Worm (Caenorhabditis elegans) whole organism, L4 larva: ENCODE measurements around the gene mlp-1.

Experiments used
- F37D6.2 ChIP-seq: sonication (generic microtip); optimal IDR thresholded peaks from 2 replicates; lab custom pipeline; 2016; ENCODE audit warnings: mild to moderate bottlenecking, missing genetic modification characterization, missing compliant biosample characterization
- Y48G9A.11 ChIP-seq: fragments of 200-800 bp; sonication (Bioruptor generic); IDR thresholded peaks from 2 replicates; pipeline ENCODE4 v1.3.6; 2022; ENCODE audit warnings: missing genetic modification reagents, missing genetic modification characterization, missing compliant biosample characterization
- ZK337.2 ChIP-seq: fragments of 200-800 bp; sonication (Bioruptor generic); IDR thresholded peaks from 2 replicates; pipeline ENCODE4 v1.3.6; 2022; ENCODE audit warnings: missing genetic modification reagents, missing genetic modification characterization, missing compliant biosample characterization
- ZK546.5 ChIP-seq, 2 experiments: sonication (generic microtip); optimal IDR thresholded peaks; 2 replicates each; lab custom pipeline; 2017; ENCODE audit warnings: missing biosample characterization in 2 of 2, missing genetic modification characterization in 2 of 2
- attf-4 ChIP-seq: sonication (generic microtip); optimal IDR thresholded peaks from 3 replicates; lab custom pipeline; 2017; ENCODE audit warnings: missing biosample characterization, missing genetic modification characterization
- ceh-44 ChIP-seq: fragments of 200-800 bp; sonication (Bioruptor generic); IDR thresholded peaks from 2 replicates; pipeline ENCODE4 v1.3.6; 2022; ENCODE audit warnings: missing genetic modification reagents, missing genetic modification characterization, missing compliant biosample characterization
- ceh-62 ChIP-seq: sonication (generic microtip); optimal IDR thresholded peaks from 2 replicates; lab custom pipeline; 2017; ENCODE audit warnings: missing biosample characterization, missing genetic modification characterization
- ces-1 ChIP-seq: fragments of 150-350 bp; sonication (generic microtip); optimal IDR thresholded peaks from 4 replicates; lab custom pipeline; 2014; ENCODE audit warnings: missing biosample characterization, missing genetic modification reagents, missing genetic modification characterization
- cey-2 ChIP-seq: sonication (generic microtip); optimal IDR thresholded peaks from 3 replicates; lab custom pipeline; 2017; ENCODE audit warnings: missing genetic modification characterization, mild to moderate bottlenecking, missing compliant biosample characterization, antibody characterized with exemption, borderline replicate concordance; ENCODE audit not compliant: insufficient read depth
- ctbp-1 ChIP-seq: fragments of 200-800 bp; sonication (Bioruptor generic); IDR thresholded peaks from 2 replicates; pipeline ENCODE4 v1.3.6; 2022; ENCODE audit warnings: missing genetic modification reagents, missing genetic modification characterization, missing compliant biosample characterization
- daf-16 ChIP-seq, 3 experiments: sonication (generic microtip); optimal IDR thresholded peaks; 2 replicates each; lab custom pipeline; 2016 to 2017; ENCODE audit warnings: missing genetic modification characterization in 3 of 3, missing genetic modification reagents in 3 of 3, mild to moderate bottlenecking in 2 of 3, missing compliant biosample characterization in 2 of 3, missing biosample characterization in 1 of 3, moderate library complexity in 1 of 3
- daf-8 ChIP-seq: fragments of 200-800 bp; sonication (Bioruptor generic); IDR thresholded peaks from 2 replicates; pipeline ENCODE4 v1.3.6; 2022; ENCODE audit warnings: missing genetic modification characterization, missing compliant biosample characterization
- dmd-6 ChIP-seq: fragments of 200-800 bp; sonication (Bioruptor generic); IDR thresholded peaks from 2 replicates; pipeline ENCODE4 v1.3.6; 2022; ENCODE audit warnings: missing genetic modification reagents, missing genetic modification characterization, missing compliant biosample characterization
- dmd-8 ChIP-seq: fragments of 200-800 bp; sonication (Bioruptor generic); IDR thresholded peaks from 2 replicates; pipeline ENCODE4 v1.3.6; 2022; ENCODE audit warnings: missing genetic modification characterization, missing compliant biosample characterization
- dpl-1 ChIP-seq: fragments of 150-350 bp; optimal IDR thresholded peaks from 2 replicates; lab custom pipeline; 2014; ENCODE audit warnings: missing biosample characterization, missing genetic modification reagents, missing genetic modification characterization
- egl-27 ChIP-seq: sonication (generic microtip); optimal IDR thresholded peaks from 3 replicates; lab custom pipeline; 2017; ENCODE audit warnings: missing biosample characterization, missing genetic modification reagents, missing genetic modification characterization
- fos-1 ChIP-seq: fragments of 150-350 bp; optimal IDR thresholded peaks from 2 replicates; lab custom pipeline; 2014; ENCODE audit warnings: missing biosample characterization, missing genetic modification characterization
- gei-8 ChIP-seq: fragments of 200-800 bp; sonication (Bioruptor generic); optimal IDR thresholded peaks from 2 replicates; lab custom pipeline; 2018; ENCODE audit warnings: mild to moderate bottlenecking, missing genetic modification characterization, missing compliant biosample characterization
- hif-1 ChIP-seq, 2 experiments: sonication (generic microtip); optimal IDR thresholded peaks; 2 replicates each; lab custom pipeline; 2016 to 2017; ENCODE audit warnings: missing compliant biosample characterization in 2 of 2, missing genetic modification characterization in 2 of 2, missing genetic modification reagents in 2 of 2, missing genotype in 2 of 2, mild to moderate bottlenecking in 1 of 2
- lin-13 ChIP-seq: fragments of 150-350 bp; optimal IDR thresholded peaks from 2 replicates; lab custom pipeline; 2014; ENCODE audit warnings: missing biosample characterization, missing genetic modification reagents, missing genetic modification characterization
- lin-15B ChIP-seq: fragments of 150-350 bp; sonication (generic microtip); optimal IDR thresholded peaks from 3 replicates; lab custom pipeline; 2014; ENCODE audit warnings: missing biosample characterization, missing genetic modification characterization
- lir-3 ChIP-seq: sonication (generic microtip); optimal IDR thresholded peaks from 2 replicates; lab custom pipeline; 2016; ENCODE audit warnings: mild to moderate bottlenecking, missing genetic modification characterization, missing compliant biosample characterization
- madf-5 ChIP-seq, 2 experiments: fragments of 200-800 bp; sonication (Bioruptor generic); IDR thresholded peaks; 2 replicates each; pipeline ENCODE4 v1.3.6; 2022; ENCODE audit warnings: missing compliant biosample characterization in 2 of 2, missing genetic modification characterization in 2 of 2
- mdl-1 ChIP-seq, 2 experiments: fragments of 150-350 bp in 1 of 2; sonication (generic microtip) in 1 of 2; optimal IDR thresholded peaks; 2 replicates each; lab custom pipeline; 2014 to 2017; ENCODE audit warnings: missing biosample characterization in 2 of 2, missing genetic modification characterization in 2 of 2
- mdt-29 ChIP-seq: fragments of 200-800 bp; sonication (Bioruptor generic); IDR thresholded peaks from 2 replicates; pipeline ENCODE4 v1.3.6; 2022; ENCODE audit warnings: missing genetic modification reagents, missing genetic modification characterization, missing compliant biosample characterization
- mep-1 ChIP-seq: fragments of 150-350 bp; sonication (generic microtip); optimal IDR thresholded peaks from 3 replicates; lab custom pipeline; 2014; ENCODE audit warnings: missing biosample characterization, missing genetic modification characterization
- mes-2 ChIP-seq: sonication (generic microtip); optimal IDR thresholded peaks from 2 replicates; lab custom pipeline; 2016; ENCODE audit warnings: missing genotype, mild to moderate bottlenecking, missing genetic modification characterization, missing compliant biosample characterization; ENCODE audit not compliant: poor library complexity, severe bottlenecking
- mxl-3 ChIP-seq: fragments of 200-800 bp; sonication (Bioruptor generic); optimal IDR thresholded peaks from 2 replicates; lab custom pipeline; 2018; ENCODE audit warnings: mild to moderate bottlenecking, missing genetic modification characterization, missing compliant biosample characterization
- nhr-10 ChIP-seq: fragments of 150-350 bp; optimal IDR thresholded peaks from 2 replicates; lab custom pipeline; 2014; ENCODE audit warnings: missing biosample characterization, missing genetic modification characterization
- nhr-111 ChIP-seq: fragments of 200-800 bp; sonication (Bioruptor generic); optimal IDR thresholded peaks from 2 replicates; lab custom pipeline; 2018; ENCODE audit warnings: mild to moderate bottlenecking, missing genetic modification characterization, missing compliant biosample characterization
- nhr-237 ChIP-seq: sonication (generic microtip); optimal IDR thresholded peaks from 2 replicates; lab custom pipeline; 2017; ENCODE audit warnings: missing biosample characterization, missing genetic modification characterization
- nhr-25 ChIP-seq: sonication (generic microtip); optimal IDR thresholded peaks from 2 replicates; lab custom pipeline; 2017; ENCODE audit warnings: missing genetic modification characterization, mild to moderate bottlenecking, missing compliant biosample characterization, antibody characterized with exemption, moderate library complexity, borderline replicate concordance; ENCODE audit not compliant: insufficient read depth
- nhr-28 ChIP-seq: fragments of 150-350 bp; optimal IDR thresholded peaks from 2 replicates; lab custom pipeline; 2014; ENCODE audit warnings: missing biosample characterization, missing genetic modification characterization
- nhr-6 ChIP-seq: fragments of 150-350 bp; optimal IDR thresholded peaks from 2 replicates; lab custom pipeline; 2014; ENCODE audit warnings: missing biosample characterization, missing genetic modification characterization
- nhr-77 ChIP-seq: fragments of 150-350 bp; optimal IDR thresholded peaks from 2 replicates; lab custom pipeline; 2014; ENCODE audit warnings: missing biosample characterization, missing genetic modification characterization
- php-3 ChIP-seq: fragments of 200-800 bp; sonication (Bioruptor generic); IDR thresholded peaks from 2 replicates; pipeline ENCODE4 v1.3.6; 2022; ENCODE audit warnings: missing genetic modification reagents, missing genetic modification characterization, missing compliant biosample characterization
- pqm-1 ChIP-seq: sonication (generic microtip); optimal IDR thresholded peaks from 2 replicates; lab custom pipeline; 2017; ENCODE audit warnings: missing biosample characterization, missing genetic modification characterization
- rbr-2 ChIP-seq: sonication (generic microtip); optimal IDR thresholded peaks from 2 replicates; lab custom pipeline; 2016; ENCODE audit warnings: missing genotype, missing genetic modification characterization, missing compliant biosample characterization
- sdz-12 ChIP-seq: fragments of 200-800 bp; sonication (Bioruptor generic); optimal IDR thresholded peaks from 2 replicates; lab custom pipeline; 2018; ENCODE audit warnings: mild to moderate bottlenecking, missing genetic modification characterization, missing compliant biosample characterization
- set-16 ChIP-seq: fragments of 200-800 bp; sonication (Bioruptor generic); IDR thresholded peaks from 2 replicates; pipeline ENCODE4 v1.3.6; 2022; ENCODE audit warnings: missing genetic modification reagents, missing genetic modification characterization, missing compliant biosample characterization
- skn-1 ChIP-seq: fragments of 150-350 bp; optimal IDR thresholded peaks from 2 replicates; lab custom pipeline; 2014; ENCODE audit warnings: missing biosample characterization, missing genetic modification characterization
- snpc-1.2 ChIP-seq: fragments of 200-800 bp; sonication (Bioruptor generic); IDR thresholded peaks from 2 replicates; pipeline ENCODE4 v1.3.6; 2022; ENCODE audit warnings: missing genetic modification reagents, missing genetic modification characterization, missing compliant biosample characterization
- snpc-4 ChIP-seq: fragments of 150-350 bp; optimal IDR thresholded peaks from 2 replicates; lab custom pipeline; 2014; ENCODE audit warnings: missing biosample characterization, missing genetic modification characterization
- tag-97 ChIP-seq: fragments of 200-800 bp; sonication (Bioruptor generic); IDR thresholded peaks from 2 replicates; pipeline ENCODE4 v1.3.6; 2022; ENCODE audit warnings: missing genetic modification characterization, missing compliant biosample characterization
- tra-1 ChIP-seq: fragments of 200-800 bp; sonication (Bioruptor generic); IDR thresholded peaks from 2 replicates; pipeline ENCODE4 v1.3.6; 2022; ENCODE audit warnings: missing genetic modification reagents, missing genetic modification characterization, missing compliant biosample characterization
- unc-62 ChIP-seq, 3 experiments: fragments of 150-350 bp in 1 of 3; sonication (generic microtip); optimal IDR thresholded peaks in 2 of 3; peaks in 1 of 3; 1 replicate in 1 of 3; 2 replicates in 2 of 3; lab custom pipeline; 2014 to 2017; ENCODE audit warnings: missing biosample characterization in 3 of 3, missing genetic modification characterization in 3 of 3, missing genetic modification reagents in 3 of 3, missing genotype in 1 of 3
- vab-7 ChIP-seq: fragments of 200-800 bp; sonication (Bioruptor generic); IDR thresholded peaks from 2 replicates; pipeline ENCODE4 v1.3.6; 2022; ENCODE audit warnings: missing genetic modification reagents, missing genetic modification characterization, missing compliant biosample characterization
- zfp-2 ChIP-seq: sonication (generic microtip); optimal IDR thresholded peaks from 2 replicates; lab custom pipeline; 2016; ENCODE audit warnings: mild to moderate bottlenecking, missing genetic modification characterization, missing compliant biosample characterization
- zip-2 ChIP-seq: fragments of 150-350 bp; optimal IDR thresholded peaks from 2 replicates; lab custom pipeline; 2014; ENCODE audit warnings: missing biosample characterization, missing genetic modification characterization
- ztf-11 ChIP-seq: fragments of 150-350 bp; optimal IDR thresholded peaks from 2 replicates; lab custom pipeline; 2014; ENCODE audit warnings: missing biosample characterization, missing genetic modification characterization

The mlp-1 gene

DNA sequence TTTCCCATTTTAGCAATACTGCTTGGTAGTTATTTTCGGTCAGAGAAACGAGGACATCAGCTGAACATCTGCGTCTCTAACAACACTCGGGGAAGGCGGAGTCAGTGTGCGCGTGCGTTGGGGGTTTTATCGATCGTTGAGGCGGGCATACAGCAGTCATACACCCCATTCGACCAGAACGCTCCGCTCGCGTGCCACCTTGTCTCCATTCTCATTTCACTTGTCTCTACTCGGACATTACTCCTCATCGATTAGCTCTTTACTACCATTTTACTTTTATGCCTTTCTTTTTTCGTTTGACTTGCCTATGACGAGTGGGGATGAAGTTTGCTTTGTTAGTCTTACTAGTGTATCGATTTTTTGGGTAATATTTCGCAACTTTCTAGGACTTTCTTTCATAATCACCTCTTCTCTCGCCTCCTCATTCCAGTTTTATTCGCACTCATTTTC, 34.3 kb downstream of the mlp-1 start (continued):
- TF ChIP-seq nhr-77 (tag; lab: Kevin White, UChicago), result peak; percentile 21
- TF ChIP-seq mxl-3, result peak; percentile 90
- peak; percentile 45 for TF ChIP-seq lin-13 (GFP tag; lab: Kevin White, UChicago)
- no peak for TF ChIP-seq ceh-44 (GFP tag; lab: Robert Waterston, UW)
- TF ChIP-seq nhr-25 (tag; lab: Kevin White, UChicago), result no peak
- no peak for TF ChIP-seq lir-3 (tag; lab: Kevin White, UChicago)
- peak; percentile 71 for TF ChIP-seq ctbp-1 (GFP tag; lab: Robert Waterston, UW)
- peak; percentile 96 for TF ChIP-seq mdl-1 (tag; optimal IDR thresholded peaks at IDR 0.05; lab: Kevin White, UChicago)
- peak; percentile 57; the same call in 1 of the 2 replicates for TF ChIP-seq php-3
- TF ChIP-seq fos-1 (tag; lab: Kevin White, UChicago), result no peak
- TF ChIP-seq lin-15B (tag; lab: Kevin White, UChicago), result no peak
- TF ChIP-seq hif-1 (tag; optimal IDR thresholded peaks at IDR 0.05; lab: Kevin White, UChicago), result peak in 1 of 2 experiments; percentile 62
- no peak for TF ChIP-seq ZK337.2 (GFP tag; lab: Robert Waterston, UW)
- TF ChIP-seq ceh-62 (tag; lab: Kevin White, UChicago), result no peak
- no peak for TF ChIP-seq ZK546.5 (tag; optimal IDR thresholded peaks at IDR 0.05; lab: Kevin White, UChicago)
- TF ChIP-seq nhr-237 (tag; lab: Kevin White, UChicago), result no peak
- 0 out of 4 replicates have a peak, but pooled peaks of 1 of the 2 experiments have one; percentile 11 for TF ChIP-seq madf-5 (GFP tag; IDR thresholded peaks at IDR 0.05; lab: Robert Waterston, UW)
- TF ChIP-seq mdt-29 (GFP tag; lab: Robert Waterston, UW), result 0 out of 2 replicates have a peak, but pooled peaks have one; percentile 50
- peak; percentile 56; the same call in 1 of the 2 replicates for TF ChIP-seq dmd-6 (GFP tag; lab: Robert Waterston, UW)
- TF ChIP-seq dpl-1 (GFP tag; lab: Kevin White, UChicago), result no peak
- no peak for TF ChIP-seq daf-16 (GFP tag; optimal IDR thresholded peaks at IDR 0.05; lab: Kevin White, UChicago)
- TF ChIP-seq daf-16 (tag; optimal IDR thresholded peaks at IDR 0.05; lab: Kevin White, UChicago), result peak; percentile 36
- TF ChIP-seq zfp-2 (tag; lab: Kevin White, UChicago), result no peak
- no peak for TF ChIP-seq attf-4 (tag; lab: Kevin White, UChicago)
- TF ChIP-seq rbr-2 (tag; lab: Kevin White, UChicago), result peak; percentile 51
- TF ChIP-seq set-16 (GFP tag; lab: Robert Waterston, UW), result peak; percentile 5; the same call in 1 of the 2 replicates
- TF ChIP-seq vab-7 (GFP tag; lab: Robert Waterston, UW), result no peak; the same call in 1 of the 2 replicates
- no peak for TF ChIP-seq nhr-111 (GFP tag; lab: Kevin White, UChicago)
- no peak for TF ChIP-seq F37D6.2
- TF ChIP-seq tag-97 (GFP tag; lab: Robert Waterston, UW), result no peak
- TF ChIP-seq snpc-1.2 (GFP tag; lab: Robert Waterston, UW), result peak; percentile 13; the same call in 1 of the 2 replicates
- no peak for TF ChIP-seq snpc-4
- TF ChIP-seq gei-8 (GFP tag; lab: Kevin White, UChicago), result no peak
- no peak for TF ChIP-seq nhr-6 (tag; lab: Kevin White, UChicago)
- TF ChIP-seq skn-1, result no peak
- TF ChIP-seq nhr-10 (tag; lab: Kevin White, UChicago), result no peak
- TF ChIP-seq nhr-28 (tag; lab: Kevin White, UChicago), result peak; percentile 67
- no peak for TF ChIP-seq ztf-11 (tag; lab: Kevin White, UChicago)
- no peak for TF ChIP-seq Y48G9A.11 (GFP tag; lab: Robert Waterston, UW)
- peak; percentile 42 for TF ChIP-seq pqm-1
- peak; percentile 60 for TF ChIP-seq mes-2 (tag; lab: Kevin White, UChicago)
- peak; percentile 34; the same call in 1 of the 2 replicates for TF ChIP-seq tra-1 (GFP tag; lab: Robert Waterston, UW)
- TF ChIP-seq dmd-8 (GFP tag; lab: Robert Waterston, UW), result peak; percentile 30; the same call in 1 of the 2 replicates
- no peak for TF ChIP-seq daf-8 (GFP tag; lab: Robert Waterston, UW)
- TF ChIP-seq cey-2 (tag; lab: Kevin White, UChicago), result no peak
- no peak for TF ChIP-seq ces-1 (GFP tag; lab: Kevin White, UChicago)
- no peak for TF ChIP-seq sdz-12 (GFP tag; lab: Kevin White, UChicago)
- peak in 1 of 2 experiments; percentile 99 for TF ChIP-seq unc-62 (GFP tag; optimal IDR thresholded peaks at IDR 0.05 in 1 of 2; lab: Kevin White, UChicago)
- peak; percentile 18 for TF ChIP-seq unc-62 (tag; optimal IDR thresholded peaks at IDR 0.05; lab: Kevin White, UChicago)
- peak; percentile 87 for TF ChIP-seq mep-1 (tag; lab: Kevin White, UChicago)
- no peak for TF ChIP-seq egl-27 (tag; lab: Kevin White, UChicago)
- TF ChIP-seq zip-2 (tag; lab: Kevin White, UChicago), result peak; percentile 79
